Worm (Caenorhabditis elegans): Measurements from ENCODE around the gene cnc-1.

cnc-1 gene

ce11 chrV:1464543-1465040 lies 20.5 kb upstream of the cnc-1 start, which contains the start of the genes fpn-1.2 and pqn-54 (continued):
- no peak for TF ChIP-seq nhr-41 (GFP tag; IDR thresholded peaks at IDR 0.05)
- TF ChIP-seq lin-38 (GFP tag; IDR thresholded peaks at IDR 0.05) = no peak
- no peak for TF ChIP-seq daf-16 (GFP tag; optimal IDR thresholded peaks at IDR 0.05)
- peak; percentile 9 for TF ChIP-seq daf-16 (tag; optimal IDR thresholded peaks at IDR 0.05)
- no peak for TF ChIP-seq attf-4 (tag; optimal IDR thresholded peaks at IDR 0.05)
- TF ChIP-seq ama-1 (optimal IDR thresholded peaks at IDR 0.05) = no peak

DNA sequence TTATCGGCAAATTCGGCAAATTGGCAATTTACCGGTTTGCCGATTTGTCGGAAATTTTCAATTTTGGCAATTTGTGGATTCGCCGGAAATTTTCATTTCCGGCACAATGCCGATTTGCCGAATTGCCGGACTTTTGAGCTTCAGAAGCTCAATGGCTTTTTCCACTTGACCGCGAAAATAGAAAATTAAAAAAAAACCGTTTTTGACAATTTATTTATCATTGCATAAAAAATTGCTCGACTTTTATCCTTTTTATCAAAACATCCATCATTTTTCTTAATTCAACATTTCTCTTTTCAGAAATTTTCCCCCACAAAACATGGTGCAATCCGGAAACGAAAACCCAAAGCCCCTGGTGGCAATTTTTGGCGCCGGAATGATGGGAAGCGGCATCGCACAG lies 16.0 kb upstream of the cnc-1 start, which contains the start of gene hacd-1:
Gene hacd-1, plus strand, starts transcription at position 301 of the 400 bp plus-strand sequence.
- TF ChIP-seq sdz-12 (GFP tag; optimal IDR thresholded peaks at IDR 0.05) (no peak), mdl-1 (tag; optimal IDR thresholded peaks at IDR 0.05) (no peak), lin-39 (tag; optimal IDR thresholded peaks at IDR 0.05) (no peak), gei-8 (GFP tag; optimal IDR thresholded peaks at IDR 0.05) (no peak), mep-1 (tag; optimal IDR thresholded peaks at IDR 0.05) (no peak), lin-15B (tag; optimal IDR thresholded peaks at IDR 0.05) (no peak), zag-1 (tag; optimal IDR thresholded peaks at IDR 0.05) (no peak), fkh-10 (GFP tag; optimal IDR thresholded peaks at IDR 0.05) (no peak), unc-39 (tag; optimal IDR thresholded peaks at IDR 0.05) (no peak), dmd-9 (GFP tag; IDR thresholded peaks at IDR 0.05) (no peak), nhr-11 (tag; optimal IDR thresholded peaks at IDR 0.05) (no peak)

DNA sequence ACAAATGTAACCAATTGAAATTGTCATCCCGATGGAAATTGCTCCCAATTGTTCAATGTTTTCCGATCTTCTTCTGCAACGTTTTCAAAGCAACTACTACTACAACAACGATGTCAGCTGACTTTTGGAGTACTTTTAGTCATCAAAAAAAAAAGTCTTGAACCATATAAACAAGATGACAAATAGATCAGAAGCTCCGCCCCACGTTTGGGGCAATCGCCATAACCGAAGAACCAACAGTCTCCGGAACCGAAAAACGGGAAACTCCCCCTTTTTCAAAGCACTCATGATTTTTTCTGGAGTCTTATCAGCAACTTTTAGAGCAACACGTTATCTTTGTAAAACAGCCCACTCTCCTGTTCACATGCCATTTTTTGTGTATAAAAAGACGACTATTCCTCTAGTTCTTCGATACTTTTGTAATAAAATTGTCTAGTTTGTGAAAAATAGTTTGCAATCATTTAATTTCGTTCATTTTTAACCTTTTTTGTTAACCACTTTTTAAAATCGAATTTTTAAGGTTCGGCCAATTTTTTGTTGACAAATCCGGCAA lies 15.4 kb upstream of the cnc-1 start:
- TF ChIP-seq F26F4.8 (GFP tag; conservative IDR thresholded peaks at IDR 0.05) = no peak
- TF ChIP-seq dpl-1 (GFP tag; optimal IDR thresholded peaks at IDR 0.05) = no peak
- TF ChIP-seq gei-8 (GFP tag; optimal IDR thresholded peaks at IDR 0.05) = no peak
- TF ChIP-seq snpc-4 (tag; optimal IDR thresholded peaks at IDR 0.05) = no peak
- TF ChIP-seq set-16 (GFP tag; IDR thresholded peaks at IDR 0.05) = no peak
- no peak for TF ChIP-seq nhr-237 (tag; optimal IDR thresholded peaks at IDR 0.05)
- no peak for TF ChIP-seq unc-130 (GFP tag; optimal IDR thresholded peaks at IDR 0.05)
- no peak for TF ChIP-seq nhr-42 (GFP tag; IDR thresholded peaks at IDR 0.05)
- peak; percentile 78 for TF ChIP-seq mxl-2 (GFP tag; conservative IDR thresholded peaks at IDR 0.05)
- TF ChIP-seq R02D3.7 (tag; optimal IDR thresholded peaks at IDR 0.05) = no peak
- TF ChIP-seq madf-9 (GFP tag; conservative IDR thresholded peaks at IDR 0.05) = no peak
- no peak for TF ChIP-seq lim-7 (GFP tag; IDR thresholded peaks at IDR 0.05)
- no peak for TF ChIP-seq zip-2 (tag; optimal IDR thresholded peaks at IDR 0.05)
- TF ChIP-seq egl-27 (tag; optimal IDR thresholded peaks at IDR 0.05) = no peak
- TF ChIP-seq hlh-30 (tag; optimal IDR thresholded peaks at IDR 0.05; ENCODE audit: insufficient read depth) = peak; percentile 43
- TF ChIP-seq mdt-29 (GFP tag; IDR thresholded peaks at IDR 0.05) = no peak
- no peak for TF ChIP-seq Y75B8A.6 (GFP tag; IDR thresholded peaks at IDR 0.05)
- TF ChIP-seq ceh-20 (GFP tag; IDR thresholded peaks at IDR 0.05) = no peak
- TF ChIP-seq madf-5 (GFP tag; IDR thresholded peaks at IDR 0.05) = no peak
- no peak for TF ChIP-seq Y48G9A.11 (GFP tag; IDR thresholded peaks at IDR 0.05)
- no peak for TF ChIP-seq rbr-2 (tag; optimal IDR thresholded peaks at IDR 0.05)
- TF ChIP-seq nhr-77 (tag; optimal IDR thresholded peaks at IDR 0.05) = peak; percentile 47
- TF ChIP-seq Y5F2A.4 (GFP tag; optimal IDR thresholded peaks at IDR 0.05) = no peak
- TF ChIP-seq zfp-3 (GFP tag; conservative IDR thresholded peaks at IDR 0.05) = no peak
- TF ChIP-seq hmg-1.1 (GFP tag; IDR thresholded peaks at IDR 0.05) = no peak
- no peak for TF ChIP-seq ceh-82 (tag; optimal IDR thresholded peaks at IDR 0.05)
- TF ChIP-seq zfp-2 (tag; optimal IDR thresholded peaks at IDR 0.05) = no peak
- no peak for TF ChIP-seq ctbp-1 (GFP tag; IDR thresholded peaks at IDR 0.05)
- no peak for TF ChIP-seq lin-15B (tag; optimal IDR thresholded peaks at IDR 0.05)
- TF ChIP-seq cey-2 (tag; optimal IDR thresholded peaks at IDR 0.05; ENCODE audit: borderline replicate concordance, insufficient read depth) = no peak
- TF ChIP-seq egl-43 (GFP tag; IDR thresholded peaks at IDR 0.05) = no peak
- peak; percentile 18 for TF ChIP-seq nhr-48 (tag; optimal IDR thresholded peaks at IDR 0.05)
- TF ChIP-seq lsy-2 (tag; optimal IDR thresholded peaks at IDR 0.05) = no peak
- no peak for TF ChIP-seq tra-1 (GFP tag; IDR thresholded peaks at IDR 0.05)
